Fruit fly (Drosophila melanogaster) whole organism, embryonic: ENCODE results near the gene DCTN6-p27.

Source experiments
- ATbp ChIP-seq: fragments of 200-800 bp; sonication (Bioruptor generic); optimal IDR thresholded peaks from 2 replicates; lab custom pipeline; 2017; ENCODE audit warnings: missing biosample characterization, mild to moderate bottlenecking, missing genetic modification characterization, missing genetic modification reagents
- Atf-2 ChIP-seq: fragments of 200-800 bp; sonication (Bioruptor generic); optimal IDR thresholded peaks from 2 replicates; lab custom pipeline; 2016; ENCODE audit warnings: missing biosample characterization, missing genetic modification characterization
- Bdp1 ChIP-seq: fragments of 200-800 bp; sonication (Bioruptor generic); optimal IDR thresholded peaks from 3 replicates; lab custom pipeline; 2016; ENCODE audit warnings: missing biosample characterization, missing genetic modification characterization
- Blimp-1 ChIP-seq: fragments of 200-800 bp; sonication (Bioruptor generic); optimal IDR thresholded peaks from 3 replicates; lab custom pipeline; 2018; ENCODE audit warnings: missing biosample characterization, missing genetic modification characterization, mild to moderate bottlenecking, moderate library complexity, missing genetic modification reagents
- CG10543 ChIP-seq: fragments of 200-800 bp; sonication (Bioruptor generic); optimal IDR thresholded peaks from 3 replicates; lab custom pipeline; 2017; ENCODE audit warnings: missing biosample characterization, mild to moderate bottlenecking, missing genetic modification characterization, moderate library complexity
- CG11398 ChIP-seq: fragments of 200-800 bp; sonication (Bioruptor generic); optimal IDR thresholded peaks from 2 replicates; lab custom pipeline; 2016; ENCODE audit warnings: missing biosample characterization, missing genetic modification characterization
- CG13287 ChIP-seq: fragments of 200-800 bp; sonication (Bioruptor generic); IDR thresholded peaks from 2 replicates; pipeline ENCODE4 v1.3.6; 2022; ENCODE audit warnings: missing biosample characterization, missing genetic modification characterization; ENCODE audit not compliant: partially characterized antibody
- CG13424 ChIP-seq: fragments of 200-800 bp; sonication (Bioruptor generic); optimal IDR thresholded peaks from 2 replicates; lab custom pipeline; 2019; ENCODE audit warnings: missing biosample characterization, mild to moderate bottlenecking, missing genetic modification characterization, moderate library complexity
- CG14014 ChIP-seq: fragments of 200-800 bp; sonication (Bioruptor generic); IDR thresholded peaks from 2 replicates; pipeline ENCODE4 v1.3.6; 2022; ENCODE audit warnings: missing biosample characterization, missing genetic modification characterization
- CG14441 ChIP-seq: fragments of 200-800 bp; sonication (Bioruptor generic); IDR thresholded peaks from 2 replicates; pipeline ENCODE4 v1.3.6; 2022; ENCODE audit warnings: missing biosample characterization, missing genetic modification characterization
- CG14965 ChIP-seq: fragments of 200-800 bp; sonication (Bioruptor generic); optimal IDR thresholded peaks from 2 replicates; lab custom pipeline; 2016; ENCODE audit warnings: missing biosample characterization, missing genetic modification characterization, borderline replicate concordance
- CG15269 ChIP-seq: fragments of 200-800 bp; sonication (Bioruptor generic); optimal IDR thresholded peaks from 2 replicates; lab custom pipeline; 2018; ENCODE audit warnings: missing biosample characterization, mild to moderate bottlenecking, missing genetic modification characterization, moderate library complexity
- CG17359 ChIP-seq: fragments of 200-800 bp; sonication (Bioruptor generic); optimal IDR thresholded peaks from 3 replicates; lab custom pipeline; 2018; ENCODE audit warnings: missing biosample characterization, mild to moderate bottlenecking, missing genetic modification characterization, moderate library complexity
- CG31224 ChIP-seq: fragments of 200-800 bp; sonication (Bioruptor generic); IDR thresholded peaks from 2 replicates; pipeline ENCODE4 v1.3.6; 2022; ENCODE audit warnings: missing biosample characterization, missing genetic modification characterization
- CG31365 ChIP-seq: fragments of 200-800 bp; sonication (Bioruptor generic); optimal IDR thresholded peaks from 2 replicates; lab custom pipeline; 2018; ENCODE audit warnings: missing biosample characterization, mild to moderate bottlenecking, missing genetic modification characterization
- CG3407 ChIP-seq: fragments of 200-800 bp; sonication (Bioruptor generic); optimal IDR thresholded peaks from 2 replicates; lab custom pipeline; 2018; ENCODE audit warnings: missing biosample characterization, mild to moderate bottlenecking, missing genetic modification characterization
- CG3995 ChIP-seq: fragments of 200-800 bp; sonication (Bioruptor generic); optimal IDR thresholded peaks from 3 replicates; lab custom pipeline; 2016; ENCODE audit warnings: missing biosample characterization, missing genetic modification characterization
- CG4282 ChIP-seq: fragments of 200-800 bp; sonication (Bioruptor generic); optimal IDR thresholded peaks from 2 replicates; lab custom pipeline; 2016; ENCODE audit warnings: missing biosample characterization, missing genetic modification characterization
- CG5245 ChIP-seq: fragments of 200-800 bp; sonication (Bioruptor generic); optimal IDR thresholded peaks from 3 replicates; lab custom pipeline; 2016; ENCODE audit warnings: missing biosample characterization, missing genetic modification characterization
- CG6254 ChIP-seq: fragments of 200-800 bp; sonication (Bioruptor generic); optimal IDR thresholded peaks from 3 replicates; lab custom pipeline; 2017; ENCODE audit warnings: mild to moderate bottlenecking, missing biosample characterization, missing genetic modification reagents, missing genetic modification characterization
- CG7271 ChIP-seq: fragments of 200-800 bp; sonication (Bioruptor generic); optimal IDR thresholded peaks from 2 replicates; lab custom pipeline; 2018; ENCODE audit warnings: missing biosample characterization, mild to moderate bottlenecking, missing genetic modification characterization, moderate library complexity
- CG7839 ChIP-seq: fragments of 200-800 bp; sonication (Bioruptor generic); optimal IDR thresholded peaks from 3 replicates; lab custom pipeline; 2018; ENCODE audit warnings: missing biosample characterization, mild to moderate bottlenecking, missing genetic modification characterization, moderate library complexity
- CG8765 ChIP-seq: fragments of 200-800 bp; sonication (Bioruptor generic); IDR thresholded peaks from 2 replicates; pipeline ENCODE4 v1.3.6; 2022; ENCODE audit warnings: missing biosample characterization, missing genetic modification characterization
- CG9437 ChIP-seq: fragments of 200-800 bp; sonication (Bioruptor generic); optimal IDR thresholded peaks from 2 replicates; lab custom pipeline; 2018; ENCODE audit warnings: missing biosample characterization, mild to moderate bottlenecking, missing genetic modification characterization
- Camta ChIP-seq: fragments of 200-800 bp; sonication (Bioruptor generic); optimal IDR thresholded peaks from 2 replicates; lab custom pipeline; 2016; ENCODE audit warnings: missing biosample characterization, missing genetic modification characterization
- Deaf1 ChIP-seq: fragments of 200-800 bp; optimal IDR thresholded peaks from 3 replicates; lab custom pipeline; 2019; ENCODE audit warnings: missing biosample characterization, mild to moderate bottlenecking, missing genetic modification characterization, moderate library complexity
- E2f1 ChIP-seq: fragments of 200-800 bp; sonication (Bioruptor generic); IDR thresholded peaks from 2 replicates; pipeline ENCODE4 v1.3.6; 2022; ENCODE audit warnings: missing biosample characterization, missing genetic modification characterization
- Fer1 ChIP-seq: fragments of 200-800 bp; sonication (Bioruptor generic); optimal IDR thresholded peaks from 2 replicates; lab custom pipeline; 2017; ENCODE audit warnings: missing biosample characterization, mild to moderate bottlenecking, missing genetic modification characterization
- Gug ChIP-seq: fragments of 200-800 bp; sonication (Bioruptor generic); IDR thresholded peaks from 4 replicates; pipeline ENCODE4 v1.3.6; 2022; ENCODE audit warnings: missing biosample characterization, missing genetic modification characterization
- HmgD ChIP-seq: fragments of 200-800 bp; sonication (Bioruptor generic); optimal IDR thresholded peaks from 3 replicates; lab custom pipeline; 2016; ENCODE audit warnings: missing biosample characterization, missing genetic modification characterization
- Nf-YB ChIP-seq: fragments of 200-800 bp; sonication (Bioruptor generic); optimal IDR thresholded peaks from 3 replicates; lab custom pipeline; 2019; ENCODE audit warnings: missing biosample characterization, mild to moderate bottlenecking, missing genetic modification characterization, moderate library complexity
- Ravus ChIP-seq: fragments of 200-800 bp; sonication (Bioruptor generic); IDR thresholded peaks from 2 replicates; pipeline ENCODE4 v1.3.6; 2022; ENCODE audit warnings: missing biosample characterization, missing genetic modification characterization
- Sin3A ChIP-seq: fragments of >200 bp; optimal IDR thresholded peaks from 2 replicates; lab custom pipeline; 2018
- Sry-δ ChIP-seq: fragments of 200-800 bp; sonication (Bioruptor generic); optimal IDR thresholded peaks from 2 replicates; lab custom pipeline; 2016; ENCODE audit warnings: missing biosample characterization, missing genetic modification characterization
- Ssrp ChIP-seq: fragments of 200-800 bp; sonication (Bioruptor generic); optimal IDR thresholded peaks from 2 replicates; lab custom pipeline; 2018; ENCODE audit warnings: missing biosample characterization, mild to moderate bottlenecking, missing genetic modification characterization, moderate library complexity
- Trl ChIP-seq, 3 experiments: fragments of >200 bp in 2 of 3; fragments of 200-800 bp in 1 of 3; sonication (Bioruptor generic) in 1 of 3; optimal IDR thresholded peaks; 2 replicates in 1 of 3; 3 replicates in 2 of 3; lab custom pipeline; 2016 to 2017; ENCODE audit warnings: missing biosample characterization in 1 of 3, missing genetic modification characterization in 1 of 3
- Usf ChIP-seq: fragments of 200-800 bp; sonication (Bioruptor generic); optimal IDR thresholded peaks from 2 replicates; lab custom pipeline; 2017; ENCODE audit warnings: missing genotype, missing biosample characterization, missing genetic modification characterization
- Xrp1 ChIP-seq: fragments of 200-800 bp; sonication (Bioruptor generic); IDR thresholded peaks from 2 replicates; pipeline ENCODE4 v1.3.6; 2022; ENCODE audit warnings: missing biosample characterization, missing genetic modification characterization
- hb ChIP-seq: fragments of 200-800 bp; sonication (Bioruptor generic); IDR thresholded peaks from 3 replicates; pipeline ENCODE4 v1.3.6; 2022; ENCODE audit warnings: missing biosample characterization, missing genetic modification characterization; ENCODE audit not compliant: partially characterized antibody
- hbn ChIP-seq: fragments of 200-800 bp; sonication (Bioruptor generic); IDR thresholded peaks from 2 replicates; pipeline ENCODE4 v1.3.6; 2022; ENCODE audit warnings: missing biosample characterization, missing genetic modification characterization; ENCODE audit not compliant: partially characterized antibody
- p53 ChIP-seq: fragments of 200-800 bp; sonication (Bioruptor generic); optimal IDR thresholded peaks from 2 replicates; lab custom pipeline; 2016; ENCODE audit warnings: missing biosample characterization, missing genetic modification characterization
- pum ChIP-seq: fragments of 200-800 bp; sonication (Bioruptor generic); optimal IDR thresholded peaks from 2 replicates; lab custom pipeline; 2016; ENCODE audit warnings: missing biosample characterization, missing genetic modification characterization
- sima ChIP-seq: fragments of 200-800 bp; sonication (Bioruptor generic); optimal IDR thresholded peaks from 2 replicates; lab custom pipeline; 2016; ENCODE audit warnings: missing biosample characterization, missing genetic modification characterization
- so ChIP-seq: fragments of 200-800 bp; sonication (Bioruptor generic); IDR thresholded peaks from 3 replicates; pipeline ENCODE4 v1.3.6; 2022; ENCODE audit warnings: missing biosample characterization, missing genetic modification characterization
- tin ChIP-seq: fragments of 200-800 bp; sonication (Bioruptor generic); optimal IDR thresholded peaks from 3 replicates; lab custom pipeline; 2016; ENCODE audit warnings: missing biosample characterization, missing genetic modification characterization
- tna ChIP-seq: fragments of 200-800 bp; sonication (Bioruptor generic); IDR thresholded peaks from 2 replicates; pipeline ENCODE4 v1.3.6; 2022; ENCODE audit warnings: missing biosample characterization, missing genetic modification characterization; ENCODE audit not compliant: partially characterized antibody
- tup ChIP-seq: fragments of 200-800 bp; sonication (Bioruptor generic); optimal IDR thresholded peaks from 2 replicates; lab custom pipeline; 2016; ENCODE audit warnings: missing biosample characterization, mild to moderate bottlenecking, missing genetic modification characterization, moderate library complexity
- wdn ChIP-seq: fragments of 200-800 bp; sonication (Bioruptor generic); IDR thresholded peaks from 2 replicates; pipeline ENCODE4 v1.3.6; 2022; ENCODE audit warnings: missing biosample characterization, missing genetic modification characterization

DCTN6-p27 gene

dm6 chr2L:19158679-19159551 lies 26.8 kb downstream of the DCTN6-p27 start (continued):
- TF ChIP-seq CG14965 (no peak), Nf-YB (GFP tag; lab: Kevin White, UChicago) (no peak), Deaf1 (tag; lab: Kevin White, UChicago) (no peak), CG11398 (GFP tag; lab: Kevin White, UChicago) (peak; percentile 26), tna (GFP tag; lab: Robert Waterston, UW) (no peak), ATbp (GFP tag; lab: Kevin White, UChicago) (peak; percentile 14), HmgD (GFP tag; lab: Kevin White, UChicago) (no peak), tin (GFP tag; lab: Kevin White, UChicago) (peak; percentile 28), Atf-2 (GFP tag; lab: Kevin White, UChicago) (no peak), CG15269 (peak; percentile 26), Gug (0 out of 4 replicates have a peak, but pooled peaks have one; percentile 24), Camta (GFP tag; lab: Kevin White, UChicago) (no peak), CG4282 (GFP tag; lab: Kevin White, UChicago) (no peak), CG7271 (tag; lab: Kevin White, UChicago) (no peak), CG3995 (peak; percentile 29), p53 (GFP tag; lab: Kevin White, UChicago) (peak; percentile 1), CG31224 (no peak), tup (GFP tag; lab: Kevin White, UChicago) (no peak), Ravus (no peak), CG8765 (GFP tag; lab: Robert Waterston, UW) (no peak; the same call in 1 of the 2 replicates), Xrp1 (GFP tag; lab: Robert Waterston, UW) (peak; percentile 50; the same call in 1 of the 2 replicates), Usf (no peak), Bdp1 (GFP tag; lab: Kevin White, UChicago) (no peak), CG31365 (tag; lab: Kevin White, UChicago) (no peak), Blimp-1 (GFP tag; lab: Kevin White, UChicago) (peak; percentile 52), CG6254 (GFP tag; lab: Kevin White, UChicago) (peak; percentile 50), CG13287 (no peak), so (GFP tag; lab: Robert Waterston, UW) (0 out of 3 replicates have a peak, but pooled peaks have one; percentile 53), hb (GFP tag; lab: Robert Waterston, UW) (no peak), CG17359 (tag; lab: Kevin White, UChicago) (peak; percentile 52), CG5245 (GFP tag; lab: Kevin White, UChicago) (no peak), CG14441 (peak; percentile 31; the same call in 1 of the 2 replicates), CG7839 (tag; lab: Kevin White, UChicago) (peak; percentile 34), CG9437 (GFP tag; lab: Kevin White, UChicago) (peak; percentile 1), CG13424 (tag; lab: Kevin White, UChicago) (no peak), pum (GFP tag; lab: Kevin White, UChicago) (peak; percentile 39), Sin3A (lab: Kevin White, UChicago) (no peak), Fer1 (no peak), CG14014 (GFP tag; lab: Robert Waterston, UW) (no peak), Trl (optimal IDR thresholded peaks at IDR 0.05; lab: Kevin White, UChicago) (no peak), Trl (GFP tag; optimal IDR thresholded peaks at IDR 0.05; lab: Kevin White, UChicago) (peak; percentile 11), CG3407 (GFP tag; lab: Kevin White, UChicago) (peak; percentile 30), Sry-δ (GFP tag; lab: Kevin White, UChicago) (no peak), sima (GFP tag; lab: Kevin White, UChicago) (no peak), wdn (GFP tag; lab: Robert Waterston, UW) (no peak), E2f1 (GFP tag; lab: Robert Waterston, UW) (no peak), hbn (GFP tag; lab: Robert Waterston, UW) (no peak), CG10543 (GFP tag; lab: Kevin White, UChicago) (no peak), Ssrp (tag; lab: Kevin White, UChicago) (peak; percentile 22)
